Worm (Caenorhabditis elegans): ENCODE results near the gene ida-1.

Gene ida-1

DNA sequence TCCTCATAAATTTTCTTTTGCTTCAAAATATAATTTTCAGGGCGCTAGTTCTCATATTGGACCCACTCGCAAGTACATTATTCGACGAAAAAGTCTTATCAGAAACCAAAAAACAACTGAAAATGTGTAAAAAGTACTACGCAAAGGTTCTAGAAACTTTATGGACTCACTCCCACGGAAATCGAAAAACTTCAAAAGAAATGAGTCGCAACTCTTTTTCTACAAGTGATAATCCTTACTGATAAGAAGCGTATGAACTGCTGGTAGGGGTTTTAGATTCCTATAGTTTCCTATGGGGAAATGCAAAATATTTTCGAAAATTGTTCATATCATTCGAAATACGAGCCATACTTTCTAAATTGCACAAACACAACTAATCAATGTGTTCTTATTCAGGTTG, 10.8 kb upstream of the ida-1 start, which contains the start of gene B0244.5:
TSS of gene B0244.5 (plus strand) at position 301 of the 400 bp plus-strand sequence.
- no peak for TF ChIP-seq aly-1 (tag; optimal IDR thresholded peaks at IDR 0.05)

DNA sequence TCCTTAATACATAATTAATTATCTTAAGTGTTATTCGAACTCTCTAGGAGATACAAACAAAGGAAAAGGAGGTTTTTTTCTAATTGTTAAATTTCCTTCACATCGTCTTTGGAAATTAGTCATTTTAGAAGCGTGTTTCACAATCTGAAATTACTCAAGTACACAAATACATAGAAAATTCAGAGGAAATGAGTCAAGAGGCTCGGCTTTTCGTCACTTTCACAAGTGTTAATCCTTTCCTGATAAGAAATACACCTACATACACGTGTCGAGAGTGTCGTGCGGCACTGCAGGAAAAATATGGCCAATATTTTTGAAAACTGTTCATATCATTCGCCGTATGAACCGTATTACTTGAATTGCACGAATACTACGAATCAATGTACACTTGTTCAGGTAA, 8.2 kb upstream of the ida-1 start, which contains the start of gene B0244.4:
TSS of gene B0244.4 (plus strand) at position 301 of the 400 bp plus-strand sequence.
- TF ChIP-seq hmg-4 (GFP tag; optimal IDR thresholded peaks at IDR 0.05) (no peak), pes-1 (GFP tag; IDR thresholded peaks at IDR 0.05) (no peak)

DNA sequence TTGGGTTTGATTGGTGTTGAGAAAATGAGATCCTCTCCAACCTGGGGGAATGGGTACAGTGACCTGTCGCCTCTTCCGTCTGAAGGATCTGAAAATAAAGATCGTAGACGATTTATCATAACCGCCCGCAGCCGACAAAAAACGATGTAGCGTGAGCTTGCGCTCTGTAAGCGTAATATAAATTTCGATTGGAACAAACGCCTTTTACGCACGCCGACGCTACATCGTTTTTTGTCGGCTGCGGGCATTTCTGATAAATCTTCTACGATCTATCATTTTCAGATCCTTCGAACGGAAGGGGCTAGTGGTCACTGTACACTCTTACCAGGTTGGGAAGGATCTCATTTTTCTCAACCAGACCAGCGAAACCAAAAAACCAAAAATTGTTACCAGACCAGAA, 7.0 kb upstream of the ida-1 start:
- no peak for TF ChIP-seq ceh-36 (tag; optimal IDR thresholded peaks at IDR 0.05)
- no peak for TF ChIP-seq ceh-13 (GFP tag; optimal IDR thresholded peaks at IDR 0.05)
- no peak for TF ChIP-seq F13C5.2 (tag; optimal IDR thresholded peaks at IDR 0.05)
- no peak for TF ChIP-seq tbx-37 (GFP tag; conservative IDR thresholded peaks at IDR 0.05)
- no peak for TF ChIP-seq aly-1 (tag; optimal IDR thresholded peaks at IDR 0.05)
- TF ChIP-seq B0310.2 (tag; optimal IDR thresholded peaks at IDR 0.05) = no peak
- TF ChIP-seq tbx-11 (GFP tag; IDR thresholded peaks at IDR 0.05) = no peak
- no peak for TF ChIP-seq ets-7 (tag; optimal IDR thresholded peaks at IDR 0.05)
- no peak for TF ChIP-seq hmbx-1 (tag; optimal IDR thresholded peaks at IDR 0.05)

DNA sequence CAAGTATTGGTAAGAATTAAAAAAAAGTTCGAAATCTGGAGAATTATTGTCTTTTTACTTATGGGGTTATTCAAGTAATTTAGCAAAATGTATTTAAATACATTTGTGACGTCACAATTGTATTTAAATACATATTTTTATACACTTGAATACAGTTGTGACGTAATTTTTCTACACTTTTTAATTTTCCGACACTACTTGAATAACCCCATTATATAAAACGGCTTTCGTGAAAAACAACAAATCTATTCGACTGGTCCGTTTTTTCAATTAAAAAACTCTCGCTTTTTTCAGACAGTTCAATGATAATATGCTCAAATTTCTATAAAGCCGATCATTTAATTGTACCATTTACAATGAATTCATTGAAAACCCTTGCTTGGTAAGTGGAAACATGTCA, 4.8 kb upstream of the ida-1 start:
- TF ChIP-seq ceh-13 (GFP tag; optimal IDR thresholded peaks at IDR 0.05) = no peak
- no peak for TF ChIP-seq hmbx-1 (tag; optimal IDR thresholded peaks at IDR 0.05)
- TF ChIP-seq hnd-1 (tag; optimal IDR thresholded peaks at IDR 0.05) = no peak
- TF ChIP-seq sea-1 (GFP tag; conservative IDR thresholded peaks at IDR 0.05) = no peak
- TF ChIP-seq tra-4 (tag; optimal IDR thresholded peaks at IDR 0.05) = no peak
- TF ChIP-seq F13C5.2 (tag; optimal IDR thresholded peaks at IDR 0.05) = no peak
- TF ChIP-seq ama-1 (optimal IDR thresholded peaks at IDR 0.05) = no peak
- TF ChIP-seq tbx-11 (GFP tag; IDR thresholded peaks at IDR 0.05) = no peak

DNA sequence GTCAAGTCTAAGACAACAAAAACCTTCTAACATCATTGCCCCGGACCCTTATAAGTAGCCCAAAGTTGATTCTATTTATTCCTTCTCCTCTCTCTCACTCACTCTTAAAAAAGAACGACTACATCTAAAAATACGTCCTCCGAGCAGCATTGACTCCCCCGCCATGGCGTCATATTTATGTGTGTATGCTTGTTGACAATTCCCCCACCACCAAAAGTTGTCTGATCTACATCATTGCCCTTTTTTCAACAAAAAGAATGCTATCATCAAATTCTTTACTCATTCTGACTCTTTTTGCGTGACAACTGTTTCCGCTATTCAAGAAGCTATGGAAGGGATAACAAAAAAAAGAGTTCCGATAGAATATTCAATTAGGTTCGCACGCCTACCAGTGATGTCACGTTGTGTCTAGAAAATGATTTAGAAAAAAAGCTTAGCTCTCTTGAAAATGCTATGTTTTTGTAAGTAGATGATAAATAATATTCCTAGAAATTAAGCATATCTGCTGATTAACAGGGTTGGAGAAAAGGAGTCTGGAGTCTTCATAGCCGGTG, 2.2 kb downstream of the ida-1 start:
- TF ChIP-seq tbx-37 (GFP tag; conservative IDR thresholded peaks at IDR 0.05) (no peak), tra-4 (tag; optimal IDR thresholded peaks at IDR 0.05) (no peak), pes-1 (GFP tag; IDR thresholded peaks at IDR 0.05) (no peak), hnd-1 (tag; optimal IDR thresholded peaks at IDR 0.05) (no peak), sea-1 (GFP tag; conservative IDR thresholded peaks at IDR 0.05) (no peak), aly-1 (tag; optimal IDR thresholded peaks at IDR 0.05) (no peak), ceh-13 (GFP tag; optimal IDR thresholded peaks at IDR 0.05) (no peak), ets-7 (tag; optimal IDR thresholded peaks at IDR 0.05) (no peak), B0310.2 (tag; optimal IDR thresholded peaks at IDR 0.05) (no peak), hmbx-1 (tag; optimal IDR thresholded peaks at IDR 0.05) (no peak), ceh-36 (tag; optimal IDR thresholded peaks at IDR 0.05) (no peak), flt-1 (GFP tag; IDR thresholded peaks at IDR 0.05) (no peak), ama-1 (optimal IDR thresholded peaks at IDR 0.05) (no peak), F13C5.2 (tag; optimal IDR thresholded peaks at IDR 0.05) (no peak), hmg-4 (GFP tag; optimal IDR thresholded peaks at IDR 0.05) (no peak), scrt-1 (GFP tag; IDR thresholded peaks at IDR 0.05) (no peak)

DNA sequence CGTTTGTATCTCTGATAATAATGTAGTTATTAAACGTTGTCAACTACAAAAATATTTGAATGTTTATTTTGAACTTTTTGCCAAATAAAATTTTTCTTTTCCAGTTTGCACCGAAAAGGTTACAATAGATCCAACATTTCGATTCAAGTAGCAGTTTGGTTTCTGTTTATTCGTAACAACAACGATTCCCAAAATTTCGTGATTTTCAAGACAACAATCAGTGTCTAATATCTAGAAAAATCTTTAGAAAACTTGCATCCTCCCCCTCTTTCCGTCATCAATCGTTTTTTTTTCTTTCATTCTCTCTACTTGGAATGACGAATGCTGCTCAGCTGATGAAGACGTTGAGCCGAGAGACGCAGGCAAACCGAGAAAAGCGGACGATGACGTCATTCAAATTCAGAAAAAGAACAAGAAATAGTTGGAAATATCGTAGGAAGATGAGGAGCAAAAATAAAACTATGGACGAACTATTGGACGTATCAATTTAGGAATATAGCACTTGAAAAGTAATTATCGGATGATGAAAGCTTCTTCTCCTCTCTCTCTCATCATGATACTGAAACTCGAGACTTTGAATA, 3.3 kb downstream of the ida-1 start:
- TF ChIP-seq tbx-37 (GFP tag; conservative IDR thresholded peaks at IDR 0.05) (no peak), scrt-1 (GFP tag; IDR thresholded peaks at IDR 0.05) (no peak), aly-1 (tag; optimal IDR thresholded peaks at IDR 0.05) (no peak), tra-4 (tag; optimal IDR thresholded peaks at IDR 0.05) (no peak), flt-1 (GFP tag; IDR thresholded peaks at IDR 0.05) (no peak), hmg-4 (GFP tag; optimal IDR thresholded peaks at IDR 0.05) (no peak), ceh-13 (GFP tag; optimal IDR thresholded peaks at IDR 0.05) (no peak), ama-1 (optimal IDR thresholded peaks at IDR 0.05) (no peak), sea-1 (GFP tag; conservative IDR thresholded peaks at IDR 0.05) (no peak), F13C5.2 (tag; optimal IDR thresholded peaks at IDR 0.05) (no peak), tbx-11 (GFP tag; IDR thresholded peaks at IDR 0.05) (no peak), B0310.2 (tag; optimal IDR thresholded peaks at IDR 0.05) (no peak), hmbx-1 (tag; optimal IDR thresholded peaks at IDR 0.05) (no peak), ets-7 (tag; optimal IDR thresholded peaks at IDR 0.05) (no peak), ceh-36 (tag; optimal IDR thresholded peaks at IDR 0.05) (no peak), pes-1 (GFP tag; IDR thresholded peaks at IDR 0.05) (no peak), hnd-1 (tag; optimal IDR thresholded peaks at IDR 0.05) (no peak)

DNA sequence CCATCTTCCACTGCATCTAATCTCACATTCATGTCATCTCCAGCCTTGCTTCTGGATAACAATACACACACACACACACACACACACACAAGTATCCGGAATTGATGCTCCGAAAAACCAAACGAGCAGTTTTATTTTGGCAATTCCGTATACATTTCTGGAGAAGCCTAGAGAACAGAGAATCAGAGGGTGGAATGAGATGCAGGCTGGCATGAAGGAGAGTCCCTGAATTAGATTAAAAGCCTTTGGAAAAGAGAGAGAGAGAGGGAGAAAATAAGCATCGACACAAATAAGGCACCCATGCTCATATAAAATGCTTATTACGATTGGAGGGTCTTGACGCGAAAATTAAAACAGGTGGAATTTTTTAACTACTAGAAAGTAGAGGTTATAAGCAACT, 5.4 kb downstream of the ida-1 start:
- TF ChIP-seq pes-1 (GFP tag; IDR thresholded peaks at IDR 0.05) = no peak
- TF ChIP-seq B0310.2 (tag; optimal IDR thresholded peaks at IDR 0.05) = no peak
- no peak for TF ChIP-seq tbx-11 (GFP tag; IDR thresholded peaks at IDR 0.05)
- TF ChIP-seq sea-1 (GFP tag; conservative IDR thresholded peaks at IDR 0.05) = no peak
- TF ChIP-seq ceh-36 (tag; optimal IDR thresholded peaks at IDR 0.05) = no peak
- TF ChIP-seq hmbx-1 (tag; optimal IDR thresholded peaks at IDR 0.05) = no peak
- no peak for TF ChIP-seq hnd-1 (tag; optimal IDR thresholded peaks at IDR 0.05)
- TF ChIP-seq ets-7 (tag; optimal IDR thresholded peaks at IDR 0.05) = no peak
- TF ChIP-seq tbx-37 (GFP tag; conservative IDR thresholded peaks at IDR 0.05) = no peak
- TF ChIP-seq scrt-1 (GFP tag; IDR thresholded peaks at IDR 0.05) = no peak
- TF ChIP-seq flt-1 (GFP tag; IDR thresholded peaks at IDR 0.05) = no peak
- no peak for TF ChIP-seq ama-1 (optimal IDR thresholded peaks at IDR 0.05)
- TF ChIP-seq tra-4 (tag; optimal IDR thresholded peaks at IDR 0.05) = no peak
- TF ChIP-seq hmg-4 (GFP tag; optimal IDR thresholded peaks at IDR 0.05) = no peak
- TF ChIP-seq ceh-13 (GFP tag; optimal IDR thresholded peaks at IDR 0.05) = no peak
- TF ChIP-seq F13C5.2 (tag; optimal IDR thresholded peaks at IDR 0.05) = no peak
- TF ChIP-seq aly-1 (tag; optimal IDR thresholded peaks at IDR 0.05) = no peak

DNA sequence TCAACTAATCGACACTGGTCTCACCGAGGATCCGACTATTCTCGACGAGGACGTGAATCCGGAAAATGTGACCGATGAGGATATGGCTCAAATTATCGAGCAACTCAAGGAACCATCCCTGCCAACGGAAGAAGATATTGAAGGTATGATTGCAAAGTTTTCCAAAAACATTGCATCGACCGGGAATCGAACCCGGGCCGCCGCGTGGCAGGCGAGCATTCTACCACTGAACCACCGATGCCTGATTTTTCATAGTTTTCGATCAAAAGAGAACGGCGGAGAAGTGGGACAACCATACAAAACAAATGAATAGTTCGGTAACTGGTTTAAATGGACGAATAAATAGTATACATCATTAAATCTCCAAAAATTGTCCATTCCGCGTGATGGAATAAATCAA, 6.5 kb downstream of the ida-1 start:
- TF ChIP-seq ets-7 (tag; optimal IDR thresholded peaks at IDR 0.05) (no peak), aly-1 (tag; optimal IDR thresholded peaks at IDR 0.05) (no peak), hnd-1 (tag; optimal IDR thresholded peaks at IDR 0.05) (no peak), hmbx-1 (tag; optimal IDR thresholded peaks at IDR 0.05) (no peak), B0310.2 (tag; optimal IDR thresholded peaks at IDR 0.05) (no peak), pes-1 (GFP tag; IDR thresholded peaks at IDR 0.05) (no peak), tra-4 (tag; optimal IDR thresholded peaks at IDR 0.05) (no peak), flt-1 (GFP tag; IDR thresholded peaks at IDR 0.05) (no peak), ceh-13 (GFP tag; optimal IDR thresholded peaks at IDR 0.05) (no peak), sea-1 (GFP tag; conservative IDR thresholded peaks at IDR 0.05) (no peak), F13C5.2 (tag; optimal IDR thresholded peaks at IDR 0.05) (no peak)

Data from whole organism, early embryonic.